Worm (Caenorhabditis elegans): ENCODE measurements around the gene cyp-33C1.

ce11 chrV:2179214-2179613 lies at the start of gene cyp-33C1:
- TF ChIP-seq nhr-237 (tag; optimal IDR thresholded peaks at IDR 0.05) (no peak), ces-1 (GFP tag; optimal IDR thresholded peaks at IDR 0.05) (no peak), mab-5 (tag; optimal IDR thresholded peaks at IDR 0.05) (no peak), cnd-1 (tag; optimal IDR thresholded peaks at IDR 0.05) (no peak), unc-39 (tag; optimal IDR thresholded peaks at IDR 0.05) (no peak)
